3 worm cellular contexts compared by ENCODE assay signal in the genomic region with DNA sequence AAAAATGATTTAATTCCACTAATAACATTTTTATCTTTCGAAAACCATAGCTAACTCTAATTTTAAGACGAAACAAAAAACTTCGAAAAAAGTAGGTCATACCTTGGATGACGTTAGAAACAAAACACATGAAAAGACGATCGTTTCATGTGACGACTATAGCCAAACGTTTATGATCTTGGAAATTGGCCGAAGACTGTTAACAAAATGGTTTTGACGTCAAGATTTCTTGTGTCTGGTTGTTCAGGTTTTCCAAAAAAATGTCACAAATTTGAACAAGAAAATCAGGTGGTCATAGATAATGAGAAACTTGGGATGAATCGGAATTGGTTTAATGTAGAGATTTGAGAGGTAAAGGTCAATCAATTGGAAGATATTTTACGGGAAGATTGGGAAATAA.
TF ChIP-seq lines count a peak whose summit lies in the region.

No protein-coding gene starts in this region.

TF ChIP-seq in whole organism, L1 larva, 84 proteins besides CTCF, POLR2A, EP300 and RAD21:
- peak in 1 of 6 experiments; percentile 48 for TF ChIP-seq elt-3 (tag; optimal IDR thresholded peaks at IDR 0.05; lab: Kevin White, UChicago)
- TF ChIP-seq mdl-1 (tag; optimal IDR thresholded peaks at IDR 0.05; lab: Kevin White, UChicago): peak in 1 of 2 experiments; percentile 3
- peak; percentile 27 for TF ChIP-seq nhr-20 (tag; optimal IDR thresholded peaks at IDR 0.05; lab: Kevin White, UChicago)
- no peak for TF ChIP-seq efl-1 (optimal IDR thresholded peaks at IDR 0.05; lab: Kevin White, UChicago)
- TF ChIP-seq efl-1 (GFP tag; optimal IDR thresholded peaks at IDR 0.05 in 1 of 2; lab: Kevin White, UChicago): peak in 1 of 2 experiments; percentile 94
- TF ChIP-seq nhr-85 (tag; lab: Kevin White, UChicago): peak; percentile 66
- TF ChIP-seq nhr-71 (tag; optimal IDR thresholded peaks at IDR 0.05; lab: Kevin White, UChicago): no peak
- peak; percentile 52 for TF ChIP-seq blmp-1 (tag; optimal IDR thresholded peaks at IDR 0.05; lab: Kevin White, UChicago)
- no peak for TF ChIP-seq F16B12.6 (tag; optimal IDR thresholded peaks at IDR 0.05; lab: Kevin White, UChicago)

TF ChIP-seq in whole organism, L2 larva, 48 proteins besides CTCF, POLR2A, EP300 and RAD21:
- no peak for TF ChIP-seq nhr-237 (tag; optimal IDR thresholded peaks at IDR 0.05; lab: Kevin White, UChicago)
- no peak for TF ChIP-seq ztf-1 (GFP tag; conservative IDR thresholded peaks at IDR 0.05; lab: Robert Waterston, UW)
- peak; percentile 17 for TF ChIP-seq sma-3 (GFP tag; optimal IDR thresholded peaks at IDR 0.05; lab: Kevin White, UChicago)
- no peak for TF ChIP-seq ceh-82 (tag; optimal IDR thresholded peaks at IDR 0.05; lab: Kevin White, UChicago)
- TF ChIP-seq nhr-25 (tag; optimal IDR thresholded peaks at IDR 0.05; lab: Kevin White, UChicago): peak; percentile 2

TF ChIP-seq in whole organism, L4 larva, 104 proteins besides CTCF, POLR2A, EP300 and RAD21:
- no peak for TF ChIP-seq egl-27 (tag; optimal IDR thresholded peaks at IDR 0.05; lab: Kevin White, UChicago)
- no peak for TF ChIP-seq daf-12 (tag; optimal IDR thresholded peaks at IDR 0.05; lab: Kevin White, UChicago)
- no peak for TF ChIP-seq ceh-32 (tag; optimal IDR thresholded peaks at IDR 0.05; lab: Kevin White, UChicago; ENCODE audit: poor library complexity)
- no peak for TF ChIP-seq ZK546.5 (tag; optimal IDR thresholded peaks at IDR 0.05; lab: Kevin White, UChicago)
- peak; percentile 60 for TF ChIP-seq hlh-30 (tag; optimal IDR thresholded peaks at IDR 0.05; lab: Kevin White, UChicago; ENCODE audit: insufficient read depth)
- TF ChIP-seq ctbp-1 (GFP tag; IDR thresholded peaks at IDR 0.05; lab: Robert Waterston, UW): no peak
